Worm (Caenorhabditis elegans) whole organism, L4 larva: ENCODE measurements around the gene qars-1.

Experiments
- F44E2.7 ChIP-seq: fragments of 200-800 bp; sonication (Bioruptor generic); IDR thresholded peaks from 2 replicates; pipeline ENCODE4 v2.1.2; 2022; ENCODE audit warnings: missing genetic modification characterization, missing compliant biosample characterization
- ama-1 ChIP-seq: fragments of 150-350 bp; optimal IDR thresholded peaks from 2 replicates; lab custom pipeline; 2014; ENCODE audit warnings: inconsistent platforms, mixed read lengths
- ceh-82 ChIP-seq: sonication (generic microtip); optimal IDR thresholded peaks from 2 replicates; lab custom pipeline; 2017; ENCODE audit warnings: missing biosample characterization, missing genetic modification characterization
- lin-29 ChIP-seq: fragments of 200-800 bp; sonication (Bioruptor generic); IDR thresholded peaks from 2 replicates; pipeline ENCODE4 v1.3.6; 2022; ENCODE audit warnings: missing genetic modification reagents, missing genetic modification characterization, missing compliant biosample characterization
- mdl-1 ChIP-seq, 2 experiments: fragments of 150-350 bp in 1 of 2; sonication (generic microtip) in 1 of 2; optimal IDR thresholded peaks; 2 replicates each; lab custom pipeline; 2014 to 2017; ENCODE audit warnings: missing biosample characterization in 2 of 2, missing genetic modification characterization in 2 of 2
- nhr-102 ChIP-seq: sonication (generic microtip); optimal IDR thresholded peaks from 2 replicates; lab custom pipeline; 2016; ENCODE audit warnings: mild to moderate bottlenecking, missing genetic modification characterization, moderate library complexity, missing compliant biosample characterization
- nhr-76 ChIP-seq: fragments of 150-350 bp; optimal IDR thresholded peaks from 2 replicates; lab custom pipeline; 2014; ENCODE audit warnings: missing biosample characterization, missing genetic modification characterization
- pqm-1 ChIP-seq: sonication (generic microtip); optimal IDR thresholded peaks from 2 replicates; lab custom pipeline; 2017; ENCODE audit warnings: missing biosample characterization, missing genetic modification characterization
- unc-130 ChIP-seq: sonication (generic microtip); optimal IDR thresholded peaks from 2 replicates; lab custom pipeline; 2016; ENCODE audit warnings: missing genetic modification reagents, missing genetic modification characterization, missing compliant biosample characterization
- zag-1 ChIP-seq: fragments of 150-350 bp; optimal IDR thresholded peaks from 2 replicates; lab custom pipeline; 2014; ENCODE audit warnings: missing biosample characterization, missing genetic modification characterization
- ztf-11 ChIP-seq: fragments of 150-350 bp; optimal IDR thresholded peaks from 2 replicates; lab custom pipeline; 2014; ENCODE audit warnings: missing biosample characterization, missing genetic modification characterization

DNA sequence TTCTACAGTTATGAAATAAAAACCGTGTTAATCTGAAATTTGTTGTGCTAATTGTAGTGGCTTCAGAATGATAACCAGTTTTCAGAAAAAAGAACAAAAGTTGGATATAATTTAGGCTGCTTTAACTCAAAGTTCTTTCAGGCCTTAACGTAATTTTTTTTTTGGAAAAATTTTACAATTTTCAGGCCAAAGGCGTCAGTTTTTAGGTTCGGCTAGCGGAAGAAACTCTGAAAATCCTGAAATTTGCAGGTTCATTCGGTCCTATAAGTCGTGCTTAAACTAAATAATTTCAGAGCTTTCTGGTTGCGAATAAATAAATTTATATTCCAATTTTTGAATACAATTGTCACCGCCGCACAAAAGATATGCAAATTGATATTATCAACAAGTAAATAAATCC is 4.8 kb downstream of the qars-1 start:
- TF ChIP-seq ama-1, result no peak
- no peak for TF ChIP-seq zag-1 (tag; lab: Kevin White, UChicago)
- no peak for TF ChIP-seq unc-130 (GFP tag; lab: Kevin White, UChicago)
- TF ChIP-seq lin-29 (GFP tag; lab: Robert Waterston, UW), result no peak
- no peak for TF ChIP-seq mdl-1 (tag; optimal IDR thresholded peaks at IDR 0.05; lab: Kevin White, UChicago)
- TF ChIP-seq pqm-1 (tag; lab: Kevin White, UChicago), result no peak
- no peak for TF ChIP-seq F44E2.7 (GFP tag; lab: Robert Waterston, UW)
- TF ChIP-seq nhr-76 (tag; lab: Kevin White, UChicago), result no peak
- TF ChIP-seq nhr-102 (tag; lab: Kevin White, UChicago), result no peak
- no peak for TF ChIP-seq ztf-11 (tag; lab: Kevin White, UChicago)
- no peak for TF ChIP-seq ceh-82 (tag; lab: Kevin White, UChicago)
